Worm (Caenorhabditis elegans) whole organism, early embryonic: Measurements from ENCODE around the gene acr-7.

Source experiments
- B0310.2 ChIP-seq: sonication (generic microtip); optimal IDR thresholded peaks from 2 replicates; lab custom pipeline; 2016; ENCODE audit warnings: mild to moderate bottlenecking, missing genetic modification characterization, missing compliant biosample characterization
- F13C5.2 ChIP-seq: sonication (generic microtip); optimal IDR thresholded peaks from 2 replicates; lab custom pipeline; 2017; ENCODE audit warnings: mild to moderate bottlenecking, missing genetic modification characterization, inconsistent platforms, missing compliant biosample characterization
- aly-1 ChIP-seq: sonication (generic microtip); optimal IDR thresholded peaks from 2 replicates; lab custom pipeline; 2016; ENCODE audit warnings: missing genetic modification characterization, missing compliant biosample characterization
- ama-1 ChIP-seq: fragments of 150-350 bp; optimal IDR thresholded peaks from 2 replicates; lab custom pipeline; 2014
- ceh-13 ChIP-seq: fragments of 200-800 bp; sonication (Bioruptor generic); optimal IDR thresholded peaks from 2 replicates; lab custom pipeline; 2018; ENCODE audit warnings: mild to moderate bottlenecking, missing genetic modification characterization, missing compliant biosample characterization
- ceh-36 ChIP-seq: sonication (generic microtip); optimal IDR thresholded peaks from 2 replicates; lab custom pipeline; 2016; ENCODE audit warnings: missing genetic modification characterization, inconsistent platforms, missing compliant biosample characterization
- ets-7 ChIP-seq: sonication (generic microtip); optimal IDR thresholded peaks from 2 replicates; lab custom pipeline; 2016; ENCODE audit warnings: missing genotype, missing genetic modification characterization, missing compliant biosample characterization
- flt-1 ChIP-seq: fragments of 200-800 bp; sonication (Bioruptor generic); IDR thresholded peaks from 2 replicates; pipeline ENCODE4 v1.3.6; 2022; ENCODE audit warnings: missing genetic modification characterization, missing compliant biosample characterization
- hmbx-1 ChIP-seq: sonication (generic microtip); optimal IDR thresholded peaks from 2 replicates; lab custom pipeline; 2016; ENCODE audit warnings: mild to moderate bottlenecking, missing genetic modification characterization, missing compliant biosample characterization
- hmg-4 ChIP-seq: fragments of 200-800 bp; sonication (Bioruptor generic); optimal IDR thresholded peaks from 2 replicates; lab custom pipeline; 2018; ENCODE audit warnings: mild to moderate bottlenecking, missing genetic modification characterization, missing compliant biosample characterization
- hnd-1 ChIP-seq: sonication (generic microtip); optimal IDR thresholded peaks from 2 replicates; lab custom pipeline; 2016; ENCODE audit warnings: missing genetic modification characterization, missing compliant biosample characterization
- pes-1 ChIP-seq: fragments of 200-800 bp; sonication (Bioruptor generic); IDR thresholded peaks from 2 replicates; pipeline ENCODE4 v1.3.6; 2022; ENCODE audit warnings: missing genetic modification reagents, missing genetic modification characterization, missing compliant biosample characterization
- scrt-1 ChIP-seq: fragments of 200-800 bp; sonication (Bioruptor generic); IDR thresholded peaks from 2 replicates; pipeline ENCODE4 v1.3.6; 2022; ENCODE audit warnings: missing genetic modification characterization, missing compliant biosample characterization
- sea-1 ChIP-seq: fragments of 200-800 bp; sonication (Bioruptor generic); conservative IDR thresholded peaks from 2 replicates; pipeline ENCODE4 v1.3.6; 2022; ENCODE audit warnings: missing genetic modification characterization, missing compliant biosample characterization
- tbx-11 ChIP-seq: fragments of 200-800 bp; sonication (Bioruptor generic); IDR thresholded peaks from 2 replicates; pipeline ENCODE4 v1.3.6; 2022; ENCODE audit warnings: missing genetic modification characterization, missing compliant biosample characterization
- tbx-37 ChIP-seq: fragments of 200-800 bp; sonication (Bioruptor generic); conservative IDR thresholded peaks from 2 replicates; pipeline ENCODE4 v1.3.6; 2022; ENCODE audit warnings: missing genetic modification reagents, missing genetic modification characterization, missing compliant biosample characterization
- tra-4 ChIP-seq: sonication (generic microtip); optimal IDR thresholded peaks from 2 replicates; lab custom pipeline; 2017; ENCODE audit warnings: missing genetic modification characterization, missing compliant biosample characterization

Gene acr-7

DNA sequence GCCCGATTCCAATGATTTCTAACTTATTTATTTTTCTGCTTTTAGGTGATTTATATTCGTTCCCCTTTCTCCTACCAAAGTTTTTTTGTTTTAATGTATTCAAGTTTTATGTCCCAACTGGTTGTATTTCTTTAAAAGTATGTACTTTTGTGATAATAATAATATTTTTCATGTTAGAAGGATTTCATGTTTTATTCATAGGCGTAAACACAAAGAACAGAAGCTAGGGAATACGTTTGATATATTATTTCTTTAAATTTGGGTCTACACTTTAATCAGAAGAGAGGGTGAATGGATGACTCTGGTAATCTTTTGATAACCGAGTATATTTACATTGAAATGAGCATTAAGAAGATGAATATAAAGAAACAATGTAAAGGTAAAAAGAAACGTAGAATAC is 16.5 kb upstream of the acr-7 start:
- TF ChIP-seq tbx-37 (GFP tag; lab: Robert Waterston, UW) = no peak
- TF ChIP-seq scrt-1 = no peak
- TF ChIP-seq aly-1 (tag; lab: Kevin White, UChicago) = no peak
- no peak for TF ChIP-seq ama-1 (lab: Kevin White, UChicago)
- no peak for TF ChIP-seq pes-1
- no peak for TF ChIP-seq tra-4 (tag; lab: Kevin White, UChicago)
- no peak for TF ChIP-seq ceh-13 (GFP tag; lab: Kevin White, UChicago)
- TF ChIP-seq F13C5.2 (tag; lab: Kevin White, UChicago) = no peak
- TF ChIP-seq ceh-36 (tag; lab: Kevin White, UChicago) = no peak
- TF ChIP-seq hmbx-1 (tag; lab: Kevin White, UChicago) = no peak

ce11 chrII:7864892-7865291 is 15.3 kb upstream of the acr-7 start:
- TF ChIP-seq scrt-1 (no peak), flt-1 (GFP tag; lab: Robert Waterston, UW) (no peak), hnd-1 (no peak), pes-1 (no peak), ceh-13 (GFP tag; lab: Kevin White, UChicago) (no peak), tra-4 (tag; lab: Kevin White, UChicago) (no peak), ets-7 (tag; lab: Kevin White, UChicago) (no peak), tbx-11 (GFP tag; lab: Robert Waterston, UW) (no peak), hmbx-1 (tag; lab: Kevin White, UChicago) (no peak), F13C5.2 (tag; lab: Kevin White, UChicago) (no peak), sea-1 (GFP tag; lab: Robert Waterston, UW) (no peak), ceh-36 (tag; lab: Kevin White, UChicago) (no peak)

- TF ChIP-seq sea-1 (GFP tag; lab: Robert Waterston, UW) (no peak), tbx-37 (GFP tag; lab: Robert Waterston, UW) (no peak), B0310.2 (tag; lab: Kevin White, UChicago) (no peak), ceh-36 (tag; lab: Kevin White, UChicago) (no peak)
Measured at ce11 chrII:7864207-7864606, 14.6 kb upstream of the acr-7 start, which contains the start of gene ostb-1. TSS of gene ostb-1 (plus strand) at chrII:7864507.

DNA sequence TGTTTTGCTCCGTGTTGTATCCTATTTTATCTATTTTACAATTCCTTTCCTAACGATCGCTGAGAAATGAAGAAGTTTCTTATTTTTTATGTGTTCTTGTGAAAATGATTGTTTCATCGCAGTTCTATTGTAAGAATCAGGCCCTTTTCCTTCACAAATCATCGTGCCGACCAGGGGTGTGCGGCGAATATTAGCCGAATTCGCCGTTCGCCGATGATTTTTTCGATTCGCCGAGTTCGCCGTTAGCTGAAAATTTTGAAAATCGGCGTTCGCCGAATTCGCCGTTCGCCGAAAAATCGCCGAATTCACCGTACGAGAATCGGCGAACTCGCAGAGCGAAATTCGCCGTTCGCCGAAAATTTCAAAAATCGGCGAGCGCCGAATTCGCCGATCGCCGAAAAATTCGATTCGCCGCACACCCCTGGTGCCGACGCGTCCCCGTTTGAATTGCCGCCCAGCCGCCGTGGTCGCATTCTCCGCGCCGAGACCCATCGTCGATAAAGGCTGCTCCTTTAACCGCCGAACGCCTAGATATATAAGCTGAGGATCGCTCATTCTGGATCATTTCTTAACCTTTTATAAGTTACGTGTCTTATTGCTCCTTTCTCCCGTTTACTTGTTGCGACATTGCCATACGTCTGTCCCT is 14.0 kb upstream of the acr-7 start:
- TF ChIP-seq pes-1 (peak; percentile 57; the same call in 1 of the 2 replicates), B0310.2 (tag; lab: Kevin White, UChicago) (no peak)

- TF ChIP-seq F13C5.2 (tag; lab: Kevin White, UChicago) (peak; percentile 26), tbx-11 (GFP tag; lab: Robert Waterston, UW) (no peak)
Measured at ce11 chrII:7860221-7860928, 10.8 kb upstream of the acr-7 start, which contains the start of gene lin-5. TSS of gene lin-5 (plus strand) at chrII:7860574.

ce11 chrII:7858101-7858500 is 8.5 kb upstream of the acr-7 start, which contains the start of gene sds-22:
TSS of gene sds-22 (plus strand) at chrII:7858401.
- TF ChIP-seq scrt-1 (no peak), hmbx-1 (tag; lab: Kevin White, UChicago) (no peak), B0310.2 (tag; lab: Kevin White, UChicago) (no peak), sea-1 (GFP tag; lab: Robert Waterston, UW) (no peak), ceh-13 (GFP tag; lab: Kevin White, UChicago) (no peak), ama-1 (lab: Kevin White, UChicago) (no peak), ets-7 (tag; lab: Kevin White, UChicago) (no peak), F13C5.2 (tag; lab: Kevin White, UChicago) (no peak), tbx-37 (GFP tag; lab: Robert Waterston, UW) (no peak), aly-1 (tag; lab: Kevin White, UChicago) (no peak), tbx-11 (GFP tag; lab: Robert Waterston, UW) (no peak), hnd-1 (no peak), flt-1 (GFP tag; lab: Robert Waterston, UW) (no peak), tra-4 (tag; lab: Kevin White, UChicago) (no peak), ceh-36 (tag; lab: Kevin White, UChicago) (no peak), hmg-4 (GFP tag; lab: Kevin White, UChicago) (no peak), pes-1 (no peak)

ce11 chrII:7857485-7858010 is 8.0 kb upstream of the acr-7 start, which contains the start of the genes cec-3 and T09A5.15:
TSS of gene cec-3 (minus strand) at chrII:7857600.
TSS of gene T09A5.15 (plus strand) at chrII:7857960.
- no peak for TF ChIP-seq hmbx-1 (tag; lab: Kevin White, UChicago)
- TF ChIP-seq ceh-36 (tag; lab: Kevin White, UChicago) = no peak
- peak; percentile 63 for TF ChIP-seq F13C5.2 (tag; lab: Kevin White, UChicago)

- TF ChIP-seq scrt-1 (no peak), ama-1 (lab: Kevin White, UChicago) (no peak), hmbx-1 (tag; lab: Kevin White, UChicago) (no peak), tra-4 (tag; lab: Kevin White, UChicago) (no peak), ceh-36 (tag; lab: Kevin White, UChicago) (no peak), tbx-11 (GFP tag; lab: Robert Waterston, UW) (no peak), tbx-37 (GFP tag; lab: Robert Waterston, UW) (no peak), ets-7 (tag; lab: Kevin White, UChicago) (no peak), ceh-13 (GFP tag; lab: Kevin White, UChicago) (no peak), hnd-1 (no peak)
Measured at ce11 chrII:7855619-7856018, 6.0 kb upstream of the acr-7 start, which contains the start of gene mdmh-35. TSS of gene mdmh-35 (minus strand) at chrII:7855719.
